Fruit fly (Drosophila melanogaster) whole organism, embryonic: ENCODE results near the gene HemK2.
A peak's percentile ranks its signal among the peaks of the same experiment; 100 is the strongest.

ENCODE experiments used
- Ada2b ChIP-seq: fragments of 200-800 bp; sonication (Bioruptor generic); IDR thresholded peaks from 2 replicates; pipeline ENCODE4 v1.3.6; 2022; ENCODE audit warnings: missing biosample characterization, missing genetic modification characterization
- B-H1 ChIP-seq: fragments of 200-800 bp; sonication (Bioruptor generic); IDR thresholded peaks from 3 replicates; pipeline ENCODE4 v1.3.6; 2022; ENCODE audit warnings: missing biosample characterization, missing genetic modification characterization
- CG10147 ChIP-seq: fragments of 200-800 bp; sonication (Bioruptor generic); optimal IDR thresholded peaks from 2 replicates; lab custom pipeline; 2019; ENCODE audit warnings: missing biosample characterization, mild to moderate bottlenecking, missing genetic modification characterization, moderate library complexity
- CG10462 ChIP-seq: fragments of 200-800 bp; sonication (Bioruptor generic); optimal IDR thresholded peaks from 2 replicates; lab custom pipeline; 2016; ENCODE audit warnings: missing biosample characterization, missing genetic modification characterization
- CG11247 ChIP-seq: fragments of 200-800 bp; sonication (Bioruptor generic); IDR thresholded peaks from 2 replicates; pipeline ENCODE4 v1.3.6; 2022; ENCODE audit warnings: missing biosample characterization, missing genetic modification characterization
- CG13123 ChIP-seq: fragments of 200-800 bp; sonication (Bioruptor generic); optimal IDR thresholded peaks from 2 replicates; lab custom pipeline; 2016; ENCODE audit warnings: missing biosample characterization, missing genetic modification characterization
- CG13624 ChIP-seq: fragments of 200-800 bp; sonication (Bioruptor generic); optimal IDR thresholded peaks from 2 replicates; lab custom pipeline; 2016; ENCODE audit warnings: missing biosample characterization, missing genetic modification characterization
- CG16779 ChIP-seq: fragments of 200-800 bp; sonication (Bioruptor generic); IDR thresholded peaks from 2 replicates; pipeline ENCODE4 v1.3.6; 2022; ENCODE audit warnings: missing biosample characterization, missing genetic modification characterization
- CG18619 ChIP-seq: fragments of 200-800 bp; sonication (Bioruptor generic); optimal IDR thresholded peaks from 3 replicates; lab custom pipeline; 2017; ENCODE audit warnings: missing biosample characterization, mild to moderate bottlenecking, missing genetic modification characterization
- CG18764 ChIP-seq: fragments of 200-800 bp; sonication (Bioruptor generic); optimal IDR thresholded peaks from 3 replicates; lab custom pipeline; 2016; ENCODE audit warnings: missing biosample characterization, missing genetic modification characterization
- CG33557 ChIP-seq: fragments of 200-800 bp; sonication (Bioruptor generic); optimal IDR thresholded peaks from 2 replicates; lab custom pipeline; 2019; ENCODE audit warnings: missing biosample characterization, mild to moderate bottlenecking, missing genetic modification characterization, moderate library complexity
- CG34224 ChIP-seq: fragments of 200-800 bp; sonication (Bioruptor generic); IDR thresholded peaks from 3 replicates; pipeline ENCODE4 v1.3.6; 2022; ENCODE audit warnings: missing biosample characterization, missing genetic modification characterization; ENCODE audit not compliant: partially characterized antibody
- CG4424 ChIP-seq: fragments of 200-800 bp; sonication (Bioruptor generic); optimal IDR thresholded peaks from 3 replicates; lab custom pipeline; 2016; ENCODE audit warnings: missing biosample characterization, missing genetic modification characterization
- CG7357 ChIP-seq: fragments of 200-800 bp; sonication (Bioruptor generic); IDR thresholded peaks from 3 replicates; pipeline ENCODE4 v1.3.6; 2022; ENCODE audit warnings: missing biosample characterization, missing genetic modification characterization
- CG8290 ChIP-seq, 3 experiments: fragments of 200-800 bp; sonication (Bioruptor generic); optimal IDR thresholded peaks; 2 replicates each; lab custom pipeline; 2016 to 2019; ENCODE audit warnings: missing biosample characterization in 3 of 3, missing genetic modification characterization in 3 of 3, mild to moderate bottlenecking in 2 of 3, moderate library complexity in 1 of 3
- CTCF ChIP-seq: fragments of 200-800 bp; sonication (Bioruptor generic); optimal IDR thresholded peaks from 2 replicates; lab custom pipeline; 2017; ENCODE audit warnings: missing biosample characterization, mild to moderate bottlenecking, missing genetic modification characterization, moderate library complexity
- CoRest ChIP-seq: fragments of 200-800 bp; sonication (Bioruptor generic); optimal IDR thresholded peaks from 3 replicates; lab custom pipeline; 2018; ENCODE audit warnings: missing biosample characterization, mild to moderate bottlenecking, missing genetic modification characterization, moderate library complexity
- Deaf1 ChIP-seq: fragments of 200-800 bp; optimal IDR thresholded peaks from 3 replicates; lab custom pipeline; 2019; ENCODE audit warnings: missing biosample characterization, mild to moderate bottlenecking, missing genetic modification characterization, moderate library complexity
- Elba2 ChIP-seq: fragments of 200-800 bp; sonication (Bioruptor generic); optimal IDR thresholded peaks from 3 replicates; lab custom pipeline; 2016; ENCODE audit warnings: missing biosample characterization, missing genetic modification characterization
- Ets65A ChIP-seq: fragments of 200-800 bp; sonication (Bioruptor generic); peaks from one replicate; lab custom pipeline; 2016; ENCODE audit warnings: missing biosample characterization, missing genetic modification characterization
- HmgZ ChIP-seq: fragments of 200-800 bp; sonication (Bioruptor generic); optimal IDR thresholded peaks from 2 replicates; lab custom pipeline; 2018; ENCODE audit warnings: missing biosample characterization, mild to moderate bottlenecking, missing genetic modification characterization
- Hmr ChIP-seq: fragments of 200-800 bp; sonication (Bioruptor generic); optimal IDR thresholded peaks from 3 replicates; lab custom pipeline; 2017; ENCODE audit warnings: mild to moderate bottlenecking, missing biosample characterization, missing genetic modification reagents, missing genetic modification characterization
- Hr78 ChIP-seq, 2 experiments: fragments of 200-800 bp in 1 of 2; fragments of >200 bp in 1 of 2; sonication (Bioruptor generic) in 1 of 2; optimal IDR thresholded peaks; 2 replicates each; lab custom pipeline; 2017 to 2019; ENCODE audit warnings: missing biosample characterization in 2 of 2, missing genetic modification characterization in 2 of 2, mild to moderate bottlenecking in 1 of 2, moderate library complexity in 1 of 2
- MBD-R2 ChIP-seq: fragments of 200-800 bp; sonication (Bioruptor generic); IDR thresholded peaks from 2 replicates; pipeline ENCODE4 v1.3.6; 2022; ENCODE audit warnings: missing biosample characterization, missing genetic modification characterization
- Pdp1 ChIP-seq, 2 experiments: fragments of 200-800 bp; sonication (Bioruptor generic); optimal IDR thresholded peaks; 3 replicates each; lab custom pipeline; 2016; ENCODE audit warnings: missing biosample characterization in 2 of 2, missing genetic modification characterization in 2 of 2, mild to moderate bottlenecking in 1 of 2, moderate library complexity in 1 of 2
- Side ChIP-seq: fragments of 200-800 bp; sonication (Bioruptor generic); optimal IDR thresholded peaks from 2 replicates; lab custom pipeline; 2016; ENCODE audit warnings: missing biosample characterization, missing genetic modification characterization
- Sry-β ChIP-seq: fragments of 200-800 bp; sonication (Bioruptor generic); optimal IDR thresholded peaks from 2 replicates; lab custom pipeline; 2018; ENCODE audit warnings: missing biosample characterization, mild to moderate bottlenecking, missing genetic modification characterization, moderate library complexity
- Trl ChIP-seq, 3 experiments: fragments of >200 bp in 2 of 3; fragments of 200-800 bp in 1 of 3; sonication (Bioruptor generic) in 1 of 3; optimal IDR thresholded peaks; 2 replicates in 1 of 3; 3 replicates in 2 of 3; lab custom pipeline; 2016 to 2017; ENCODE audit warnings: missing biosample characterization in 1 of 3, missing genetic modification characterization in 1 of 3
- Usf ChIP-seq: fragments of 200-800 bp; sonication (Bioruptor generic); optimal IDR thresholded peaks from 2 replicates; lab custom pipeline; 2017; ENCODE audit warnings: missing genotype, missing biosample characterization, missing genetic modification characterization
- bigmax ChIP-seq: fragments of 200-800 bp; sonication (Bioruptor generic); optimal IDR thresholded peaks from 2 replicates; lab custom pipeline; 2018; ENCODE audit warnings: missing biosample characterization, mild to moderate bottlenecking, missing genetic modification characterization
- chn ChIP-seq: fragments of 200-800 bp; sonication (Bioruptor generic); optimal IDR thresholded peaks from 2 replicates; lab custom pipeline; 2016; ENCODE audit warnings: missing biosample characterization, missing genetic modification characterization
- dmrt11E ChIP-seq: fragments of 200-800 bp; sonication (Bioruptor generic); optimal IDR thresholded peaks from 3 replicates; lab custom pipeline; 2018; ENCODE audit warnings: missing biosample characterization, mild to moderate bottlenecking, missing genetic modification characterization, moderate library complexity
- eve ChIP-seq, 2 experiments: fragments of >200 bp; optimal IDR thresholded peaks; 2 replicates each; lab custom pipeline; 2017; ENCODE audit warnings: missing biosample characterization in 2 of 2, missing genetic modification characterization in 2 of 2
- ewg ChIP-seq: fragments of 200-800 bp; sonication (Bioruptor generic); optimal IDR thresholded peaks from 3 replicates; lab custom pipeline; 2017; ENCODE audit warnings: mild to moderate bottlenecking, missing biosample characterization, missing genetic modification reagents, missing genetic modification characterization
- exex ChIP-seq: fragments of 200-800 bp; sonication (Bioruptor generic); optimal IDR thresholded peaks from 4 replicates; lab custom pipeline; 2018; ENCODE audit warnings: missing biosample characterization, mild to moderate bottlenecking, missing genetic modification characterization, moderate library complexity
- fu2 ChIP-seq: fragments of 200-800 bp; sonication (Bioruptor generic); optimal IDR thresholded peaks from 2 replicates; lab custom pipeline; 2016; ENCODE audit warnings: missing biosample characterization, missing genetic modification characterization
- grn ChIP-seq: fragments of 200-800 bp; sonication (Bioruptor generic); optimal IDR thresholded peaks from 3 replicates; lab custom pipeline; 2017; ENCODE audit warnings: missing biosample characterization, missing genetic modification characterization
- hth ChIP-seq: fragments of >200 bp; optimal IDR thresholded peaks from 2 replicates; lab custom pipeline; 2017; ENCODE audit warnings: inconsistent platforms
- scrt ChIP-seq: fragments of 200-800 bp; sonication (Bioruptor generic); optimal IDR thresholded peaks from 2 replicates; lab custom pipeline; 2018; ENCODE audit warnings: missing biosample characterization, mild to moderate bottlenecking, missing genetic modification characterization, moderate library complexity
- sd ChIP-seq: fragments of 200-800 bp; sonication (Bioruptor generic); optimal IDR thresholded peaks from 3 replicates; lab custom pipeline; 2018; ENCODE audit warnings: missing biosample characterization, mild to moderate bottlenecking, missing genetic modification characterization, moderate library complexity
- sqz ChIP-seq: fragments of 200-800 bp; sonication (Bioruptor generic); optimal IDR thresholded peaks from 3 replicates; lab custom pipeline; 2018; ENCODE audit warnings: missing biosample characterization, mild to moderate bottlenecking, missing genetic modification characterization
- sr ChIP-seq: fragments of 200-800 bp; sonication (Bioruptor generic); IDR thresholded peaks from 3 replicates; pipeline ENCODE4 v1.3.6; 2022; ENCODE audit warnings: missing biosample characterization, missing genetic modification characterization
- sug ChIP-seq: fragments of 200-800 bp; optimal IDR thresholded peaks from 2 replicates; lab custom pipeline; 2019; ENCODE audit warnings: missing biosample characterization, mild to moderate bottlenecking, missing genetic modification characterization, moderate library complexity
- toy ChIP-seq: fragments of 200-800 bp; sonication (Bioruptor generic); IDR thresholded peaks from 2 replicates; pipeline ENCODE4 v1.3.6; 2022; ENCODE audit warnings: missing biosample characterization, missing genetic modification characterization
- trem ChIP-seq: fragments of 200-800 bp; optimal IDR thresholded peaks from 3 replicates; lab custom pipeline; 2019; ENCODE audit warnings: missing biosample characterization, mild to moderate bottlenecking, missing genetic modification characterization, moderate library complexity
- zen ChIP-seq: fragments of 200-800 bp; sonication (Bioruptor generic); optimal IDR thresholded peaks from 3 replicates; lab custom pipeline; 2018; ENCODE audit warnings: missing biosample characterization, mild to moderate bottlenecking, missing genetic modification characterization, moderate library complexity

HemK2 gene

DNA sequence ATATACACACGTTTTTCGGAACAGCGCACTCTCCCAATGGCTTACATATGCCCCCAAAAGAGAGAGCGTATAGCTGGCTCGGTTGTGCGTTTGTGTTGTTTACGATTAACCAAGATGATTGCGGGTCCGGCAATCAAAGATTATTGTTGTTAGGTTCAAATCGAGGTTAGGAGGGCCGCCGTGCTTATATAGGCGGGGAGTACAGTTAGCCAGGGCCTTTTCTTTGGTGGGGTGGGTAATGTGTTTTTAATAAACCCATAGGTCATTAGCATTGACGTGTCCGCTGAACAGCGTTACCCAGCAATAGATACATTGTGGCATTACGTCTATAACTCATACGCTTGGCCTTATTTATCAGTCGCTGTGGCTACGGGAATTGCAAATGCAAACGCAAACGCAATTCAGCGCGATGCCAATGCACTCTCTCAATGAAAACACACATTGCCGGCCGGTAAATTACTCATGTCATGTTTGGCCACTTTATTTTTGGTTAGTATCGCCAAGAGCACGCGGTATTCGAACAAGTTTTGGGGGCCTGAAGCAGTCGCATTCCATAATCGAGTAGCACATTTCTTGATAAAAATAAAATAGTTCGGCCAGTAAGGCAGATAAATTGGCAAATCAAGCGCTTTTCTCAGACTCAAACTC lies 5.6 kb downstream of the HemK2 start:
- TF ChIP-seq Trl (optimal IDR thresholded peaks at IDR 0.05; lab: Kevin White, UChicago) (peak in 1 of 2 experiments; percentile 45), Trl (GFP tag; optimal IDR thresholded peaks at IDR 0.05; lab: Kevin White, UChicago) (no peak), fu2 (GFP tag; lab: Kevin White, UChicago) (no peak), zen (tag; lab: Kevin White, UChicago) (peak; percentile 62), Hr78 (GFP tag; optimal IDR thresholded peaks at IDR 0.05; lab: Kevin White, UChicago) (peak in 1 of 2 experiments; percentile 25), grn (GFP tag; lab: Kevin White, UChicago) (peak; percentile 45), Elba2 (GFP tag; lab: Kevin White, UChicago) (no peak), MBD-R2 (GFP tag; lab: Robert Waterston, UW) (no peak), Ets65A (GFP tag; lab: Kevin White, UChicago) (peak; percentile 79), sug (peak; percentile 47), toy (GFP tag; lab: Robert Waterston, UW) (no peak), exex (tag; lab: Kevin White, UChicago) (peak; percentile 70), Pdp1 (GFP tag; optimal IDR thresholded peaks at IDR 0.05; lab: Kevin White, UChicago) (peak in 1 of 2 experiments; percentile 21), scrt (GFP tag; lab: Kevin White, UChicago) (no peak), bigmax (GFP tag; lab: Kevin White, UChicago) (peak; percentile 69), sd (peak; percentile 89), CG8290 (GFP tag; optimal IDR thresholded peaks at IDR 0.05; lab: Kevin White, UChicago) (no peak), CG8290 (tag; optimal IDR thresholded peaks at IDR 0.05; lab: Kevin White, UChicago) (peak in 1 of 2 experiments; percentile 5), CG16779 (no peak)

DNA sequence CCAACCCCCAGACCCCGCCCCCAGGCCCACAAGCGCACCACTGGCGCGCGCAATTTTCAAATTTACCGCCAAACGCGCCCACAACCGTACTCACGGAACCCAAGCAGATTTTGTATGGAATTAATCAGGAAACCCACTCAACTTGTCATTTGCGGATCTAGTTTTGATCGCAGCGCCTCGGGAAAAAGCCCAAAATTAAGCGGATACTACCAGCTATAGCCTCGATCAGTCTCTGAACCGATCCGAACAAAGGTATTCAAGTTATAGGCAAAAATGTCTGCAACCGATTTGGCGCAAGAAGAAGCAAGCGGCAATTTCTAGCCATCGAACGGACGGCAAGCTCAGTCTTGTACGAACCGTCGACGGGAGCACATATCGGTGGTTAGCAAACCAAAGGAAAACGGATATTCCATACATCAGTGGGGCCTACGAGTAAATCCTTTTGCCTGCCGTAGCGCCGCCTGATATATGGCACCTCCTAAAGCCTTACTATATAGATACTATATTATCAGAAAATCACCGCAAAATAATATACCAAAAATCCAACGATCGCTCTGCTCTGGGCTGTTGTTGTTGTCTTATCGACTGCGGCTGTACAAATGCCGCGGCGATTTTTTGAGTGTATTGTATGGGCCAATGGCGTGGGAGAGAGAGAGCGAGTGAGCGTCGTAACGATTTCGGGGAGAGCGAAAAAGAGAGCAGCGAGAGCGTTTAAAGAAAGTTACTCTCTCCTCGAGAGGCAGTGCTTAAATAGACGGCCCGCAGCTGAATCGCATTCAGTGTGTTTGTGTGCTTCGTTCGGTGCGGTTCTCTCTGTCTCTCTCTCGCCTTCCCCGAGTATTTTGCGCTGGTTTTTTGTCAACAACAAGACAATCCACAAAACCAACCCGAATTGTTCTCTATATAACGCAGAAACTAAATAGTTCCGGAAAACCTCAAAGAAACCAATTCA lies 6.7 kb downstream of the HemK2 start, which contains the start of gene Pgk:
Gene Pgk (minus strand): TSS at position 609 of the 952 bp plus-strand sequence.
- TF ChIP-seq hth (lab: Kevin White, UChicago) (no peak), dmrt11E (tag; lab: Kevin White, UChicago) (peak; percentile 6), B-H1 (GFP tag; lab: Robert Waterston, UW) (no peak), CG18764 (GFP tag; lab: Kevin White, UChicago) (no peak), CG18619 (GFP tag; lab: Kevin White, UChicago) (peak; percentile 12), Side (no peak), eve (GFP tag; optimal IDR thresholded peaks at IDR 0.05; lab: Kevin White, UChicago) (no peak), CG13123 (no peak), Sry-β (GFP tag; lab: Kevin White, UChicago) (peak; percentile 71), trem (tag; lab: Kevin White, UChicago) (peak; percentile 54), CG33557 (GFP tag; lab: Kevin White, UChicago) (peak; percentile 75), chn (GFP tag; lab: Kevin White, UChicago) (no peak), CG10462 (GFP tag; lab: Kevin White, UChicago) (no peak), sqz (GFP tag; lab: Kevin White, UChicago) (peak; percentile 75), CoRest (peak; percentile 31), CG34224 (GFP tag; lab: Robert Waterston, UW) (no peak), Trl (optimal IDR thresholded peaks at IDR 0.05; lab: Kevin White, UChicago) (peak; percentile 99 to 100), Trl (GFP tag; optimal IDR thresholded peaks at IDR 0.05; lab: Kevin White, UChicago) (peak; percentile 91), Ada2b (GFP tag; lab: Robert Waterston, UW) (no peak), Hmr (GFP tag; lab: Kevin White, UChicago) (peak; percentile 21), ewg (GFP tag; lab: Kevin White, UChicago) (peak; percentile 87), CTCF (peak; percentile 44), CG7357 (GFP tag; lab: Robert Waterston, UW) (no peak), CG13624 (no peak), CG4424 (GFP tag; lab: Kevin White, UChicago) (peak; percentile 46), sr (no peak), Usf (GFP tag; lab: Kevin White, UChicago) (no peak), CG11247 (no peak), CG10147 (GFP tag; lab: Kevin White, UChicago) (peak; percentile 47), Deaf1 (peak; percentile 63), HmgZ (tag; lab: Kevin White, UChicago) (peak; percentile 58)
